Fruit fly (Drosophila melanogaster) whole organism, embryonic: ENCODE results near the gene CG43813.

ENCODE experiments used
- Adf1 ChIP-seq: fragments of 200-800 bp; sonication (Bioruptor generic); IDR thresholded peaks from 2 replicates; pipeline ENCODE4 v1.3.6; 2022; ENCODE audit warnings: missing biosample characterization, missing genetic modification characterization
- CG1024 ChIP-seq: fragments of 200-800 bp; sonication (Bioruptor generic); IDR thresholded peaks from 2 replicates; pipeline ENCODE4 v1.3.6; 2022; ENCODE audit warnings: missing biosample characterization, missing genetic modification characterization
- CG11093 ChIP-seq: fragments of 200-800 bp; sonication (Bioruptor generic); IDR thresholded peaks from 3 replicates; pipeline ENCODE4 v1.3.6; 2022; ENCODE audit warnings: missing biosample characterization, missing genetic modification characterization
- CG16779 ChIP-seq: fragments of 200-800 bp; sonication (Bioruptor generic); IDR thresholded peaks from 2 replicates; pipeline ENCODE4 v1.3.6; 2022; ENCODE audit warnings: missing biosample characterization, missing genetic modification characterization
- CG17186 ChIP-seq: fragments of 200-800 bp; sonication (Bioruptor generic); optimal IDR thresholded peaks from 3 replicates; lab custom pipeline; 2017; ENCODE audit warnings: missing biosample characterization, missing genetic modification reagents, missing genetic modification characterization
- CG17568 ChIP-seq: fragments of 200-800 bp; sonication (Bioruptor generic); optimal IDR thresholded peaks from 2 replicates; lab custom pipeline; 2018; ENCODE audit warnings: missing biosample characterization, mild to moderate bottlenecking, missing genetic modification characterization, moderate library complexity
- CG17802 ChIP-seq: fragments of 200-800 bp; sonication (Bioruptor generic); optimal IDR thresholded peaks from 2 replicates; lab custom pipeline; 2018; ENCODE audit warnings: missing biosample characterization, mild to moderate bottlenecking, missing genetic modification characterization, moderate library complexity
- CG4282 ChIP-seq: fragments of 200-800 bp; sonication (Bioruptor generic); optimal IDR thresholded peaks from 2 replicates; lab custom pipeline; 2016; ENCODE audit warnings: missing biosample characterization, missing genetic modification characterization
- CG4617 ChIP-seq: fragments of 200-800 bp; sonication (Bioruptor generic); optimal IDR thresholded peaks from 3 replicates; lab custom pipeline; 2016; ENCODE audit warnings: missing biosample characterization, missing genetic modification characterization, borderline replicate concordance
- CG5953 ChIP-seq: fragments of 200-800 bp; sonication (Bioruptor generic); IDR thresholded peaks from 2 replicates; pipeline ENCODE4 v1.3.6; 2022; ENCODE audit warnings: missing biosample characterization, missing genetic modification characterization
- CG7963 ChIP-seq: fragments of 200-800 bp; sonication (Bioruptor generic); IDR thresholded peaks from 3 replicates; pipeline ENCODE4 v1.3.6; 2022; ENCODE audit warnings: missing biosample characterization, missing genetic modification characterization; ENCODE audit not compliant: partially characterized antibody
- CG7987 ChIP-seq: fragments of 200-800 bp; sonication (Bioruptor generic); optimal IDR thresholded peaks from 2 replicates; lab custom pipeline; 2018; ENCODE audit warnings: missing biosample characterization, mild to moderate bottlenecking, missing genetic modification characterization, moderate library complexity
- CG8944 ChIP-seq: fragments of 200-800 bp; sonication (Bioruptor generic); optimal IDR thresholded peaks from 3 replicates; lab custom pipeline; 2016; ENCODE audit warnings: missing biosample characterization, missing genetic modification characterization
- CG9876 ChIP-seq: fragments of 200-800 bp; sonication (Bioruptor generic); optimal IDR thresholded peaks from 2 replicates; lab custom pipeline; 2016; ENCODE audit warnings: missing biosample characterization, missing genetic modification characterization
- CG9932 ChIP-seq: fragments of 200-800 bp; sonication (Bioruptor generic); IDR thresholded peaks from 2 replicates; pipeline ENCODE4 v1.3.6; 2022; ENCODE audit warnings: missing biosample characterization, missing genetic modification characterization
- D ChIP-seq, 2 experiments: fragments of 200-800 bp in 1 of 2; fragments of >200 bp in 1 of 2; sonication (Bioruptor generic) in 1 of 2; optimal IDR thresholded peaks; 2 replicates in 1 of 2; 3 replicates in 1 of 2; lab custom pipeline; 2017; ENCODE audit warnings: mild to moderate bottlenecking in 1 of 2, missing biosample characterization in 1 of 2, missing genetic modification characterization in 1 of 2, missing genetic modification reagents in 1 of 2
- D19B ChIP-seq: fragments of 200-800 bp; sonication (Bioruptor generic); optimal IDR thresholded peaks from 2 replicates; lab custom pipeline; 2017; ENCODE audit warnings: missing biosample characterization, mild to moderate bottlenecking, missing genetic modification characterization
- Elba2 ChIP-seq: fragments of 200-800 bp; sonication (Bioruptor generic); optimal IDR thresholded peaks from 3 replicates; lab custom pipeline; 2016; ENCODE audit warnings: missing biosample characterization, missing genetic modification characterization
- Ets97D ChIP-seq: fragments of 200-800 bp; sonication (Bioruptor generic); optimal IDR thresholded peaks from 3 replicates; lab custom pipeline; 2016; ENCODE audit warnings: missing biosample characterization, missing genetic modification characterization
- HLH4C ChIP-seq: fragments of 200-800 bp; sonication (Bioruptor generic); IDR thresholded peaks from 3 replicates; pipeline ENCODE4 v1.3.6; 2022; ENCODE audit warnings: missing biosample characterization, missing genetic modification characterization; ENCODE audit not compliant: partially characterized antibody
- HmgD ChIP-seq: fragments of 200-800 bp; sonication (Bioruptor generic); optimal IDR thresholded peaks from 3 replicates; lab custom pipeline; 2016; ENCODE audit warnings: missing biosample characterization, missing genetic modification characterization
- Hmr ChIP-seq: fragments of 200-800 bp; sonication (Bioruptor generic); optimal IDR thresholded peaks from 3 replicates; lab custom pipeline; 2017; ENCODE audit warnings: mild to moderate bottlenecking, missing biosample characterization, missing genetic modification reagents, missing genetic modification characterization
- Lim3 ChIP-seq: fragments of 200-800 bp; sonication (Bioruptor generic); IDR thresholded peaks from 2 replicates; pipeline ENCODE4 v1.3.6; 2022; ENCODE audit warnings: missing biosample characterization, missing genetic modification characterization
- MTF-1 ChIP-seq: fragments of 200-800 bp; sonication (Bioruptor generic); optimal IDR thresholded peaks from 2 replicates; lab custom pipeline; 2018; ENCODE audit warnings: missing biosample characterization, mild to moderate bottlenecking, missing genetic modification characterization, borderline replicate concordance
- NC2α ChIP-seq: fragments of 200-800 bp; sonication (Bioruptor generic); optimal IDR thresholded peaks from 2 replicates; lab custom pipeline; 2016; ENCODE audit warnings: missing biosample characterization, missing genetic modification characterization
- NC2β ChIP-seq: fragments of 200-800 bp; sonication (Bioruptor generic); optimal IDR thresholded peaks from 2 replicates; lab custom pipeline; 2016; ENCODE audit warnings: missing biosample characterization, missing genetic modification characterization
- aop ChIP-seq: fragments of 200-800 bp; sonication (Bioruptor generic); IDR thresholded peaks from 2 replicates; pipeline ENCODE4 v1.3.6; 2022; ENCODE audit warnings: missing biosample characterization, missing genetic modification characterization
- ase ChIP-seq: fragments of 200-800 bp; sonication (Bioruptor generic); IDR thresholded peaks from 3 replicates; pipeline ENCODE4 v1.3.6; 2022; ENCODE audit warnings: missing biosample characterization, missing genetic modification characterization
- bab2 ChIP-seq: fragments of 200-800 bp; sonication (Bioruptor generic); optimal IDR thresholded peaks from 2 replicates; lab custom pipeline; 2016; ENCODE audit warnings: missing biosample characterization, missing genetic modification characterization
- cg ChIP-seq: fragments of 200-800 bp; sonication (Bioruptor generic); optimal IDR thresholded peaks from 3 replicates; lab custom pipeline; 2019; ENCODE audit warnings: missing biosample characterization, mild to moderate bottlenecking, missing genetic modification characterization, moderate library complexity
- chn ChIP-seq: fragments of 200-800 bp; sonication (Bioruptor generic); optimal IDR thresholded peaks from 2 replicates; lab custom pipeline; 2016; ENCODE audit warnings: missing biosample characterization, missing genetic modification characterization
- ci ChIP-seq: fragments of 200-800 bp; sonication (Bioruptor generic); IDR thresholded peaks from 3 replicates; pipeline ENCODE4 v1.3.6; 2022; ENCODE audit warnings: missing biosample characterization, missing genetic modification characterization
- crc ChIP-seq: fragments of 200-800 bp; sonication (Bioruptor generic); optimal IDR thresholded peaks from 2 replicates; lab custom pipeline; 2016; ENCODE audit warnings: missing biosample characterization, missing genetic modification characterization
- crp ChIP-seq, 2 experiments: fragments of 200-800 bp; sonication (Bioruptor generic); optimal IDR thresholded peaks; 2 replicates in 1 of 2; 3 replicates in 1 of 2; lab custom pipeline; 2017; ENCODE audit warnings: missing biosample characterization in 2 of 2, missing genetic modification characterization in 2 of 2, mild to moderate bottlenecking in 1 of 2, moderate library complexity in 1 of 2
- da ChIP-seq: fragments of 200-800 bp; sonication (Bioruptor generic); optimal IDR thresholded peaks from 2 replicates; lab custom pipeline; 2016; ENCODE audit warnings: missing biosample characterization, missing genetic modification characterization
- exex ChIP-seq: fragments of 200-800 bp; sonication (Bioruptor generic); optimal IDR thresholded peaks from 4 replicates; lab custom pipeline; 2018; ENCODE audit warnings: missing biosample characterization, mild to moderate bottlenecking, missing genetic modification characterization, moderate library complexity
- fd3F ChIP-seq: fragments of 200-800 bp; sonication (Bioruptor generic); optimal IDR thresholded peaks from 2 replicates; lab custom pipeline; 2018; ENCODE audit warnings: missing biosample characterization, mild to moderate bottlenecking, missing genetic modification characterization, moderate library complexity
- gcm2 ChIP-seq: fragments of 200-800 bp; sonication (Bioruptor generic); optimal IDR thresholded peaks from 2 replicates; lab custom pipeline; 2016; ENCODE audit warnings: missing biosample characterization, missing genetic modification characterization
- gro ChIP-seq: fragments of 200-800 bp; sonication (Bioruptor generic); optimal IDR thresholded peaks from 2 replicates; lab custom pipeline; 2016; ENCODE audit warnings: missing biosample characterization, missing genetic modification characterization
- gt ChIP-seq: fragments of 200-800 bp; sonication (Bioruptor generic); IDR thresholded peaks from 2 replicates; pipeline ENCODE4 v1.3.6; 2022; ENCODE audit warnings: missing biosample characterization, missing genetic modification characterization
- ind ChIP-seq: fragments of 200-800 bp; sonication (Bioruptor generic); optimal IDR thresholded peaks from 3 replicates; lab custom pipeline; 2016; ENCODE audit warnings: missing biosample characterization, missing genetic modification characterization
- jumu ChIP-seq: fragments of 200-800 bp; sonication (Bioruptor generic); optimal IDR thresholded peaks from 3 replicates; lab custom pipeline; 2016; ENCODE audit warnings: missing biosample characterization, missing genetic modification characterization
- lov ChIP-seq, 2 experiments: fragments of 200-800 bp in 1 of 2; fragments of >200 bp in 1 of 2; sonication (Bioruptor generic) in 1 of 2; IDR thresholded peaks in 1 of 2; optimal IDR thresholded peaks in 1 of 2; 2 replicates in 1 of 2; 3 replicates in 1 of 2; pipeline versions ENCODE4 v1.3.6 to Lab custom; 2017 to 2022; ENCODE audit warnings: missing biosample characterization in 1 of 2, missing genetic modification characterization in 1 of 2
- mirr ChIP-seq: fragments of 200-800 bp; sonication (Bioruptor generic); optimal IDR thresholded peaks from 3 replicates; lab custom pipeline; 2018; ENCODE audit warnings: missing biosample characterization, mild to moderate bottlenecking, missing genetic modification characterization
- sd ChIP-seq: fragments of 200-800 bp; sonication (Bioruptor generic); optimal IDR thresholded peaks from 3 replicates; lab custom pipeline; 2018; ENCODE audit warnings: missing biosample characterization, mild to moderate bottlenecking, missing genetic modification characterization, moderate library complexity
- sob ChIP-seq: fragments of 200-800 bp; sonication (Bioruptor generic); IDR thresholded peaks from 2 replicates; pipeline ENCODE4 v1.3.6; 2022; ENCODE audit warnings: missing biosample characterization, missing genetic modification characterization
- tgo ChIP-seq: fragments of 200-800 bp; sonication (Bioruptor generic); IDR thresholded peaks from 3 replicates; pipeline ENCODE4 v1.3.6; 2022; ENCODE audit warnings: missing biosample characterization, missing genetic modification characterization
- tup ChIP-seq: fragments of 200-800 bp; sonication (Bioruptor generic); optimal IDR thresholded peaks from 2 replicates; lab custom pipeline; 2016; ENCODE audit warnings: missing biosample characterization, mild to moderate bottlenecking, missing genetic modification characterization, moderate library complexity
- vnd ChIP-seq: fragments of 200-800 bp; sonication (Bioruptor generic); IDR thresholded peaks from 3 replicates; pipeline ENCODE4 v1.3.6; 2022; ENCODE audit warnings: missing biosample characterization, missing genetic modification characterization; ENCODE audit not compliant: partially characterized antibody
- wdn ChIP-seq: fragments of 200-800 bp; sonication (Bioruptor generic); IDR thresholded peaks from 2 replicates; pipeline ENCODE4 v1.3.6; 2022; ENCODE audit warnings: missing biosample characterization, missing genetic modification characterization

CG43813 gene

dm6 chr2L:12365964-12366482 is 22.0 kb upstream of the CG43813 start (continued):
- TF ChIP-seq CG17802, result no peak
- TF ChIP-seq Adf1 (GFP tag; lab: Robert Waterston, UW), result peak; percentile 43; the same call in 1 of the 2 replicates
- TF ChIP-seq CG4617 (GFP tag; lab: Kevin White, UChicago), result no peak
- no peak for TF ChIP-seq jumu (GFP tag; lab: Kevin White, UChicago)
- no peak for TF ChIP-seq CG16779 (GFP tag; lab: Robert Waterston, UW)
- no peak for TF ChIP-seq chn (GFP tag; lab: Kevin White, UChicago)
- TF ChIP-seq Elba2 (GFP tag; lab: Kevin White, UChicago), result peak; percentile 2
- TF ChIP-seq CG7987, result peak; percentile 38
- TF ChIP-seq sd, result peak; percentile 48
- 0 out of 3 replicates have a peak, but pooled peaks have one; percentile 20 for TF ChIP-seq ase (GFP tag; lab: Robert Waterston, UW)
- no peak for TF ChIP-seq vnd (GFP tag; lab: Robert Waterston, UW)
- no peak for TF ChIP-seq CG9932
- TF ChIP-seq CG4282, result no peak
- no peak for TF ChIP-seq CG8944 (GFP tag; lab: Kevin White, UChicago)
- no peak for TF ChIP-seq wdn (GFP tag; lab: Robert Waterston, UW)
- no peak for TF ChIP-seq D19B (GFP tag; lab: Kevin White, UChicago)
- TF ChIP-seq ci (GFP tag; lab: Robert Waterston, UW), result peak; percentile 42; the same call in 1 of the 3 replicates
- TF ChIP-seq Ets97D, result no peak
- TF ChIP-seq CG17186 (GFP tag; lab: Kevin White, UChicago), result no peak
- TF ChIP-seq gt, result no peak
- TF ChIP-seq sob, result 0 out of 2 replicates have a peak, but pooled peaks have one; percentile 16
- TF ChIP-seq CG17568 (GFP tag; lab: Kevin White, UChicago), result peak; percentile 66
- TF ChIP-seq D (optimal IDR thresholded peaks at IDR 0.05; lab: Kevin White, UChicago), result no peak
- TF ChIP-seq D (GFP tag; optimal IDR thresholded peaks at IDR 0.05; lab: Kevin White, UChicago), result no peak
- no peak for TF ChIP-seq lov (optimal IDR thresholded peaks at IDR 0.05; lab: Kevin White, UChicago)
- no peak for TF ChIP-seq lov (GFP tag; IDR thresholded peaks at IDR 0.05; lab: Robert Waterston, UW)
- no peak for TF ChIP-seq ind (GFP tag; lab: Kevin White, UChicago)
- TF ChIP-seq CG5953, result no peak
- TF ChIP-seq gcm2 (GFP tag; lab: Kevin White, UChicago), result no peak
- TF ChIP-seq CG11093 (GFP tag; lab: Robert Waterston, UW), result no peak
- peak; percentile 47 for TF ChIP-seq gro (GFP tag; lab: Kevin White, UChicago)
- TF ChIP-seq da (GFP tag; lab: Kevin White, UChicago), result no peak
- TF ChIP-seq NC2β (GFP tag; lab: Kevin White, UChicago), result no peak
- no peak for TF ChIP-seq crc (GFP tag; lab: Kevin White, UChicago)
- peak in 1 of 2 experiments; percentile 83 for TF ChIP-seq crp (GFP tag; optimal IDR thresholded peaks at IDR 0.05; lab: Kevin White, UChicago)
- no peak for TF ChIP-seq fd3F (GFP tag; lab: Kevin White, UChicago)
- TF ChIP-seq MTF-1 (GFP tag; lab: Kevin White, UChicago), result peak; percentile 68
- TF ChIP-seq NC2α (GFP tag; lab: Kevin White, UChicago), result no peak
- TF ChIP-seq bab2, result no peak
- no peak for TF ChIP-seq aop (GFP tag; lab: Robert Waterston, UW)
- peak; percentile 25 for TF ChIP-seq cg (GFP tag; lab: Kevin White, UChicago)
- no peak for TF ChIP-seq tgo (GFP tag; lab: Robert Waterston, UW)
- no peak for TF ChIP-seq Lim3 (GFP tag; lab: Robert Waterston, UW)
- no peak for TF ChIP-seq HLH4C (GFP tag; lab: Robert Waterston, UW)
- peak; percentile 65 for TF ChIP-seq exex (tag; lab: Kevin White, UChicago)
- no peak for TF ChIP-seq CG9876
- no peak for TF ChIP-seq CG1024
- peak; percentile 36 for TF ChIP-seq Hmr (GFP tag; lab: Kevin White, UChicago)
- no peak for TF ChIP-seq HmgD (GFP tag; lab: Kevin White, UChicago)
- no peak for TF ChIP-seq CG7963 (GFP tag; lab: Robert Waterston, UW)
- TF ChIP-seq mirr (GFP tag; lab: Kevin White, UChicago), result peak; percentile 90
- no peak for TF ChIP-seq tup
